Fruit fly (Drosophila melanogaster) whole organism, wandering third instar larva: Measurements from ENCODE around the gene CG13077.

Source experiments
- Abd-B ChIP-seq: fragments of >200 bp; optimal IDR thresholded peaks from 2 replicates; lab custom pipeline; 2017; ENCODE audit warnings: missing biosample characterization, missing genetic modification characterization
- CG32264 ChIP-seq: fragments of 200-800 bp; sonication (Bioruptor generic); optimal IDR thresholded peaks from 2 replicates; lab custom pipeline; 2016; ENCODE audit warnings: missing biosample characterization, missing genetic modification characterization
- CrebA ChIP-seq: fragments of 200-800 bp; sonication (Bioruptor generic); optimal IDR thresholded peaks from 2 replicates; lab custom pipeline; 2016; ENCODE audit warnings: missing biosample characterization, mild to moderate bottlenecking, missing genetic modification characterization, borderline replicate concordance
- Dfd ChIP-seq: fragments of >200 bp; optimal IDR thresholded peaks from 2 replicates; lab custom pipeline; 2017; ENCODE audit warnings: missing biosample characterization, missing genetic modification characterization
- Dif ChIP-seq: fragments of 200-275, 200-300 bp; sonication (Bioruptor generic); optimal IDR thresholded peaks from 2 replicates; lab custom pipeline; 2018; ENCODE audit warnings: missing biosample characterization, missing genetic modification characterization; ENCODE audit not compliant: partially characterized antibody
- GATAd ChIP-seq: sonication (Bioruptor generic); optimal IDR thresholded peaks from 2 replicates; lab custom pipeline; 2016; ENCODE audit warnings: missing biosample characterization, missing genetic modification characterization
- HLH106 ChIP-seq: fragments of 200-800 bp; optimal IDR thresholded peaks from 3 replicates; lab custom pipeline; 2019; ENCODE audit warnings: missing biosample characterization, mild to moderate bottlenecking, missing genetic modification characterization, moderate library complexity
- Hnf4 ChIP-seq: fragments of 200-800 bp; sonication (Bioruptor generic); optimal IDR thresholded peaks from 2 replicates; lab custom pipeline; 2016; ENCODE audit warnings: missing biosample characterization, mild to moderate bottlenecking, missing genetic modification characterization
- Hr78 ChIP-seq: fragments of >200 bp; optimal IDR thresholded peaks from 2 replicates; lab custom pipeline; 2017; ENCODE audit warnings: missing biosample characterization, missing genetic modification characterization
- Hr83 ChIP-seq: fragments of 200-300 bp; sonication (Bioruptor generic); optimal IDR thresholded peaks from 2 replicates; lab custom pipeline; 2016; ENCODE audit warnings: missing biosample characterization, mild to moderate bottlenecking, missing genetic modification characterization, moderate library complexity; ENCODE audit not compliant: poor library complexity, severe bottlenecking
- Jra ChIP-seq: sonication (Bioruptor generic); optimal IDR thresholded peaks from 2 replicates; lab custom pipeline; 2016; ENCODE audit warnings: missing biosample characterization, missing genetic modification characterization
- Mio ChIP-seq: sonication (Bioruptor generic); optimal IDR thresholded peaks from 2 replicates; lab custom pipeline; 2016; ENCODE audit warnings: missing biosample characterization, missing genetic modification characterization
- Myc ChIP-seq: fragments of >200 bp; optimal IDR thresholded peaks from 2 replicates; lab custom pipeline; 2017
- N ChIP-seq: fragments of >200 bp; optimal IDR thresholded peaks from 2 replicates; lab custom pipeline; 2018; ENCODE audit warnings: missing biosample characterization, missing external identifiers, missing genetic modification characterization
- Rel ChIP-seq, 2 experiments: fragments of 200-800 bp; sonication (Bioruptor generic) in 1 of 2; optimal IDR thresholded peaks; 2 replicates in 1 of 2; 3 replicates in 1 of 2; lab custom pipeline; 2016 to 2019; ENCODE audit warnings: mild to moderate bottlenecking in 2 of 2, missing biosample characterization in 2 of 2, missing genetic modification characterization in 2 of 2, moderate library complexity in 1 of 2
- Sp1 ChIP-seq: fragments of 200-800 bp; sonication (Bioruptor generic); optimal IDR thresholded peaks from 3 replicates; lab custom pipeline; 2019; ENCODE audit warnings: missing biosample characterization, mild to moderate bottlenecking, missing genetic modification characterization, moderate library complexity
- Vsx2 ChIP-seq: fragments of 200-300, 225-300 bp; sonication (Bioruptor generic); optimal IDR thresholded peaks from 2 replicates; lab custom pipeline; 2018; ENCODE audit warnings: missing biosample characterization, missing genetic modification characterization; ENCODE audit not compliant: partially characterized antibody
- br ChIP-seq: fragments of 200-800 bp; sonication (Bioruptor generic); optimal IDR thresholded peaks from 2 replicates; lab custom pipeline; 2016; ENCODE audit warnings: missing biosample characterization, missing genetic modification characterization
- brk ChIP-seq: fragments of 200-800 bp; sonication (Bioruptor generic); optimal IDR thresholded peaks from 2 replicates; lab custom pipeline; 2016; ENCODE audit warnings: missing biosample characterization, mild to moderate bottlenecking, missing genetic modification characterization
- dl ChIP-seq, 2 experiments: fragments of 175-275, 200-275 bp in 1 of 2; fragments of 200-275 bp in 1 of 2; sonication (Bioruptor generic); optimal IDR thresholded peaks; lab custom pipeline; 2018; ENCODE audit warnings: mild to moderate bottlenecking in 2 of 2, missing biosample characterization in 2 of 2, missing genetic modification characterization in 2 of 2, moderate library complexity in 2 of 2; ENCODE audit not compliant: partially characterized antibody in 2 of 2, insufficient read depth in 1 of 2
- dmrt93B ChIP-seq: fragments of 200-800 bp; sonication (Bioruptor generic); optimal IDR thresholded peaks from 2 replicates; lab custom pipeline; 2018; ENCODE audit warnings: missing biosample characterization, mild to moderate bottlenecking, missing genetic modification characterization
- ey ChIP-seq: fragments of 200-800 bp; sonication (Bioruptor generic); optimal IDR thresholded peaks from 2 replicates; lab custom pipeline; 2016; ENCODE audit warnings: missing biosample characterization, missing genetic modification characterization
- foxo ChIP-seq, 2 experiments: fragments of 200-800 bp; sonication (Bioruptor generic); optimal IDR thresholded peaks; 2 replicates in 1 of 2; 3 replicates in 1 of 2; lab custom pipeline; 2016 to 2017; ENCODE audit warnings: missing biosample characterization in 2 of 2, missing genetic modification characterization in 2 of 2
- fru ChIP-seq: fragments of 200-800 bp; sonication (Bioruptor generic); optimal IDR thresholded peaks from 3 replicates; lab custom pipeline; 2016; ENCODE audit warnings: missing biosample characterization, mild to moderate bottlenecking, missing genetic modification characterization
- h ChIP-seq: fragments of 200-800 bp; sonication (Bioruptor generic); optimal IDR thresholded peaks from 3 replicates; lab custom pipeline; 2016; ENCODE audit warnings: missing biosample characterization, mild to moderate bottlenecking, missing genetic modification characterization
- jim ChIP-seq: fragments of 175-275, 200-325 bp; sonication (Bioruptor generic); optimal IDR thresholded peaks from 2 replicates; lab custom pipeline; 2016; ENCODE audit warnings: missing biosample characterization, mild to moderate bottlenecking, missing genetic modification characterization
- lola ChIP-seq: fragments of >200 bp; optimal IDR thresholded peaks from 2 replicates; lab custom pipeline; 2017; ENCODE audit warnings: missing biosample characterization, missing genetic modification characterization
- pan ChIP-seq: fragments of >200 bp; optimal IDR thresholded peaks from 2 replicates; lab custom pipeline; 2017
- psq ChIP-seq: fragments of 200-800 bp; sonication (Bioruptor generic); optimal IDR thresholded peaks from 3 replicates; lab custom pipeline; 2017; ENCODE audit warnings: missing biosample characterization, mild to moderate bottlenecking, missing genetic modification characterization, moderate library complexity
- rgr ChIP-seq: fragments of 200-800 bp; sonication (Bioruptor generic); optimal IDR thresholded peaks from 3 replicates; lab custom pipeline; 2016; ENCODE audit warnings: missing biosample characterization, mild to moderate bottlenecking, missing genetic modification characterization
- sage ChIP-seq: fragments of 200-800 bp; sonication (Bioruptor generic); optimal IDR thresholded peaks from 2 replicates; lab custom pipeline; 2016; ENCODE audit warnings: missing biosample characterization, mild to moderate bottlenecking, missing genetic modification characterization
- sv ChIP-seq: fragments of 200-800 bp; sonication (Bioruptor generic); optimal IDR thresholded peaks from 3 replicates; lab custom pipeline; 2016; ENCODE audit warnings: missing biosample characterization, missing genetic modification characterization
- tai ChIP-seq: sonication (Bioruptor generic); optimal IDR thresholded peaks from 2 replicates; lab custom pipeline; 2016; ENCODE audit warnings: missing biosample characterization, missing genetic modification characterization
- woc ChIP-seq: sonication (Bioruptor generic); optimal IDR thresholded peaks from 2 replicates; lab custom pipeline; 2016; ENCODE audit warnings: missing biosample characterization, mild to moderate bottlenecking, missing genetic modification characterization

CG13077 gene

DNA sequence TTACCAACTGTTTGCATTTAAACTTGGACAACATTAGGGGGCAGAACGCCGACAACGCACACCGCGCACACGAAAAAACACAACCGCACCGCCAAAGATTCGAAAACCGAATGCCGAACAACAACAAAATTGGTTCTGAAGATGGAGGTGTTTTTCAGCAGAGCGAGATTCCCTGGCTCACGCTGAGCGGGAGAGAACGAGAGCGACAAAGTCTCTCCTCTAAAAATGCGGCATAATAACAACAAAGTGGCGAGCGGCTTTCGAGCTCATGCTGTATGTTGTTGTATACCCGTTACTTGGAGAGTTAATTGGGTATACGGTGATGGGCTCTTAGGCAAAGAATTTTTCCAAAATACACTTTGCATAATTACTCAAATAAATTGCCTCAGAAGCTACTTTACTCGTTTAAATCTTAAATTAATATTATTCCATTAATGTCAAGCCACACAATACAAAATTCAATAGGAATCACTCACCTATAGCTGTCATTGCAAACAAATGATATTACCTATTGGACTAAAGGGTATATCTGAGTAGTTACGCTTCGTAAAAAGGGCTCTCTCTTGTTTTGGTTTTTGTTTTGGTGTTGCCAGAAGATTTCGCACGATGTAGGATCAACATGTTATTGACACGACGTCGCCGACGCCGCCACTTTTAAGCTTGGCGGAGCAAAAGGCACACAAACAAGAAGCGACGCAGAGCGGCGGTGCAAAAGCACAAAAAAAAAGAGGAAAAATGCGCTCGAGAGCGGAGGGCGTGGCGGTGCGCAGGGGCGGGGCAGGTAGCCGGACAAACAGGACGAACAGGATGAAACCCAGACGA lies 7.0 kb downstream of the CG13077 start (continued):
- TF ChIP-seq ey (GFP tag; lab: Kevin White, UChicago) (peak; percentile 94), Rel (GFP tag; optimal IDR thresholded peaks at IDR 0.05; lab: Kevin White, UChicago) (peak; percentile 86), Rel (tag; optimal IDR thresholded peaks at IDR 0.05; lab: Kevin White, UChicago) (peak; percentile 61)

DNA sequence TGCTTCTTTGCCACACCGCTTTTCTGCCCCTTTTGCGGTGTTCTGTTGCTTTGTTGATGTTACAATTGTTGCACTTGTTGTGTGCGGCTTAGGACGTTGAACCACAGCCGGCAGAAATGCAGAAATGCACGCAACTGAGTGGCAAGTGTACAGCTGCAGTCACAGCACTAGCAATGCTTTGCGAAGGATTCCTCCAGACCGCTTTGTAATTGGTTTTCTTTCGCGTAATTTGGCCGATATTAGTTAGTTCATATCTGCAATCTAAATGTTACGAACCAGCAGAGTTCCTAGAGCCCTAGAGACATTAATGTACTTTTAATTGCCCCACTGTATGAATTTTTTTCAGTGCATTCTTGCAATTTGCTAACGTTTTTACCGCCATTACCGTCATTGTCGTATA lies 8.7 kb downstream of the CG13077 start:
- no peak for TF ChIP-seq tai (GFP tag; lab: Kevin White, UChicago)
- no peak for TF ChIP-seq Dif
- no peak for TF ChIP-seq lola (GFP tag; lab: Kevin White, UChicago)
- TF ChIP-seq dmrt93B (GFP tag; lab: Kevin White, UChicago): no peak
- peak; percentile 14 for TF ChIP-seq woc (GFP tag; lab: Kevin White, UChicago)
- peak; percentile 33 for TF ChIP-seq HLH106 (tag; lab: Kevin White, UChicago)
- TF ChIP-seq ey (GFP tag; lab: Kevin White, UChicago): peak; percentile 1
- TF ChIP-seq Hnf4 (GFP tag; lab: Kevin White, UChicago): no peak
- TF ChIP-seq br: no peak
- TF ChIP-seq Dfd: no peak
- no peak for TF ChIP-seq CrebA (GFP tag; lab: Kevin White, UChicago)
- TF ChIP-seq foxo (GFP tag; optimal IDR thresholded peaks at IDR 0.05; lab: Kevin White, UChicago): peak in 1 of 2 experiments; percentile 54
- TF ChIP-seq rgr (GFP tag; lab: Kevin White, UChicago): no peak
- no peak for TF ChIP-seq dl (GFP tag; optimal IDR thresholded peaks at IDR 0.05; lab: Kevin White, UChicago; ENCODE audit: insufficient read depth in 1 of 2, partially characterized antibody in 2 of 2)
- peak; percentile 51 for TF ChIP-seq h (GFP tag; lab: Kevin White, UChicago)
- no peak for TF ChIP-seq sv
- no peak for TF ChIP-seq Vsx2 (GFP tag; lab: Kevin White, UChicago)
- peak; percentile 27 for TF ChIP-seq Sp1 (GFP tag; lab: Kevin White, UChicago)
- TF ChIP-seq GATAd (GFP tag; lab: Kevin White, UChicago): no peak
- peak; percentile 51 for TF ChIP-seq fru
- TF ChIP-seq, all 38 proteins: peak for 7

DNA sequence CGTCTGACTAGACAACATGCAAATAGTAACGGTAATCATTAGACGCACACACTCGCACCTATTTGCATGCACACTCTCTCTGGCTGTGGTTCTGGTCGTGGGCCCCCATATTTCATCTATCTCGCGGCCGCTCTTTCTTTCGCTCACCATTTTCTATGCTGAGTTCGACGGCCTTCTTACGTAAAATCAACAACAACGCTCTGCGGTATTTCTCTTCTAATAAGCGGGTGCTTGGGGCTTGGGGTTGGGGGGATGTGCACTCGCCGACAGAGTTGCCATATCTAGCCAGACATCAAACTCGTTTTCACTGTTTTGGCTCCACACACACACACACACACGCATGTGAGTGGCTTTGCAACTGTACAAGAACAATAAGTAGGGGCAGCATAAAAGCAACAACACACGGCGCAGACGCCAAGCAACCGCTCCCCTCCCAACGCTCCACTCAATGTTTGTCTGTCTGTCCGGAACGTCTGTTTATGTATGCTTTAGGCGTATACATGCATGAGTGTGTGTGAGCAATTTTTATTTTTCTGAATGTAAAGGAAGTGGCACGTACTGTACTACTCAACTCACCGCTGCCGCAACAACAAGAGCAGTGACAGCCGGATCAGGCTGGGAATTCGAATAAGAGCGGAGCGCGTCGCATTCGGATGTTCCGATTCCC lies 9.4 kb downstream of the CG13077 start:
- TF ChIP-seq Hr83 (GFP tag; lab: Kevin White, UChicago): peak; percentile 81
- TF ChIP-seq Abd-B (GFP tag; lab: Kevin White, UChicago): no peak
- TF ChIP-seq Mio (GFP tag; lab: Kevin White, UChicago): no peak
- no peak for TF ChIP-seq sage (GFP tag; lab: Kevin White, UChicago)
- TF ChIP-seq rgr (GFP tag; lab: Kevin White, UChicago): no peak
- TF ChIP-seq dl (GFP tag; optimal IDR thresholded peaks at IDR 0.05; lab: Kevin White, UChicago; ENCODE audit: insufficient read depth in 1 of 2, partially characterized antibody in 2 of 2): peak in 1 of 2 experiments; percentile 36
- no peak for TF ChIP-seq pan (lab: Kevin White, UChicago)
- no peak for TF ChIP-seq Hnf4 (GFP tag; lab: Kevin White, UChicago)
- peak; percentile 33 for TF ChIP-seq Dif
- no peak for TF ChIP-seq tai (GFP tag; lab: Kevin White, UChicago)
- no peak for TF ChIP-seq jim (GFP tag; lab: Kevin White, UChicago)
- TF ChIP-seq HLH106 (tag; lab: Kevin White, UChicago): no peak

DNA sequence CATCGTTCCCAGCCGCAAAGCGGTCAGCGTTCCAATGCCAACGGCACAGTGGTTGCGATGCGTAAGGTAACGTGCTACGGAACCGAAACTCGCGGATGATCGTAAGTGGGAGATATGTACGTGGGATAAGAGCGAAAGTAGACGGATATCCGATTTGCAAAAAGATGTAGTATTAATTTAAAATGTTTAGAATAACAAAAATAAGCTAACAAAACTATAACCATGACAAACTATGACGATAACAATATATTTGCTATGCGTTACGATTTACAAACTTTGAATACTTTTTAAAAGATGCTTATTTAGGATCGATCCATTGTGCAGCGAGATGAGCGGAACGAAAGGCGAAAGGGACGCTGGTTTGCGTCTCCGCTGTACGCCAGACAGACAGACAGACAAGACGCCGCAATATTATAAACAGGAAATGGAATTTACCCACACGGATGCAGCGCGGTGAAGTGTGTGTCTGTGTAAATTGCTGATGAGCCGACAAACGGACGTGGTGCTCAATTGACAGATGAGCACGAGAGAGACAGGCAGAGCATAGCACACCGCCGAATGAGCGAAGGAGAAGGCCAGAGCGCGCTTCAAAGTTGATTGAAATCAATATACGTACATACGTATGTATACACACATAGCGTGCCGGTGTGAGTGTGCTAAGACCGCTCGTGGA lies 10.1 kb downstream of the CG13077 start:
- TF ChIP-seq dl (GFP tag; optimal IDR thresholded peaks at IDR 0.05; lab: Kevin White, UChicago; ENCODE audit: insufficient read depth in 1 of 2, partially characterized antibody in 2 of 2) (peak; percentile 68 to 95), psq (GFP tag; lab: Kevin White, UChicago) (peak; percentile 87), foxo (GFP tag; optimal IDR thresholded peaks at IDR 0.05; lab: Kevin White, UChicago) (peak; percentile 23 to 95), Myc (lab: Kevin White, UChicago) (no peak), CG32264 (GFP tag; lab: Kevin White, UChicago) (peak; percentile 78), CrebA (GFP tag; lab: Kevin White, UChicago) (no peak), brk (GFP tag; lab: Kevin White, UChicago) (no peak), dmrt93B (GFP tag; lab: Kevin White, UChicago) (peak; percentile 88), br (peak; percentile 92), Mio (GFP tag; lab: Kevin White, UChicago) (peak; percentile 26), HLH106 (tag; lab: Kevin White, UChicago) (peak; percentile 95), pan (lab: Kevin White, UChicago) (no peak), Hr83 (GFP tag; lab: Kevin White, UChicago) (peak; percentile 24), fru (peak; percentile 95), N (GFP tag; lab: Kevin White, UChicago) (peak; percentile 61), Dfd (no peak), Vsx2 (GFP tag; lab: Kevin White, UChicago) (no peak), Rel (GFP tag; optimal IDR thresholded peaks at IDR 0.05; lab: Kevin White, UChicago) (no peak), Rel (tag; optimal IDR thresholded peaks at IDR 0.05; lab: Kevin White, UChicago) (peak; percentile 37), Dif (peak; percentile 90), tai (GFP tag; lab: Kevin White, UChicago) (no peak), h (GFP tag; lab: Kevin White, UChicago) (peak; percentile 93), rgr (GFP tag; lab: Kevin White, UChicago) (peak; percentile 92), woc (GFP tag; lab: Kevin White, UChicago) (peak; percentile 94), jim (GFP tag; lab: Kevin White, UChicago) (no peak), ey (GFP tag; lab: Kevin White, UChicago) (peak; percentile 94), Jra (GFP tag; lab: Kevin White, UChicago) (peak; percentile 67), Abd-B (GFP tag; lab: Kevin White, UChicago) (no peak), Hr78 (no peak)
